Worm (Caenorhabditis elegans) whole organism, L4 larva: ENCODE measurements around the gene T16H12.9.

Experiments
- Y48G9A.11 ChIP-seq: fragments of 200-800 bp; sonication (Bioruptor generic); IDR thresholded peaks from 2 replicates; pipeline ENCODE4 v1.3.6; 2022; ENCODE audit warnings: missing genetic modification reagents, missing genetic modification characterization, missing compliant biosample characterization
- ZK546.5 ChIP-seq, 2 experiments: sonication (generic microtip); optimal IDR thresholded peaks; 2 replicates each; lab custom pipeline; 2017; ENCODE audit warnings: missing biosample characterization in 2 of 2, missing genetic modification characterization in 2 of 2
- nhr-25 ChIP-seq: sonication (generic microtip); optimal IDR thresholded peaks from 2 replicates; lab custom pipeline; 2017; ENCODE audit warnings: missing genetic modification characterization, mild to moderate bottlenecking, missing compliant biosample characterization, antibody characterized with exemption, moderate library complexity, borderline replicate concordance; ENCODE audit not compliant: insufficient read depth
- saeg-2 ChIP-seq: fragments of 200-800 bp; sonication (Bioruptor generic); IDR thresholded peaks from 2 replicates; pipeline ENCODE4 v1.3.6; 2022; ENCODE audit warnings: missing genetic modification reagents, missing genetic modification characterization, missing compliant biosample characterization
- snpc-4 ChIP-seq: fragments of 150-350 bp; optimal IDR thresholded peaks from 2 replicates; lab custom pipeline; 2014; ENCODE audit warnings: missing biosample characterization, missing genetic modification characterization
- unc-39 ChIP-seq: sonication (generic microtip); optimal IDR thresholded peaks from 2 replicates; lab custom pipeline; 2017; ENCODE audit warnings: missing biosample characterization, missing genetic modification characterization

DNA sequence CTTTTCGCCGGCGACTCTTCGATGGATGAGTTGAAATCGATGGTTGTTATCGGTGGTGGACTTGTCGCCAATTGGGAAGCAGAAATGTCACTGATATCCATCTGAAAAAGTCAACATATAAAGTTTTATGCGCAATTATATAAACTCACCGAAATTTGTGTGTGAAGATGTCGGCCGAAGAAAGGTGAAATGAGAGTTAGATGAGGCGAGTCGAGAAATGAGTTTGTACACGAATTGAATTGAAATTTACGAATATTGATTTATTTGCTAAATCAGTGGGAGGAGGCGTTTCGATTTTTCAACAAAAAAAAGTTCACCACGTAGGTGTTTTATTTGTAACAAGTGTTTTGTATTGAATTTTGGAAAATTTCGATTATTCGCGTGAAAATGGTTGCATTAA lies 7.7 kb upstream of the T16H12.9 start, which contains the start of gene kel-10:
- TF ChIP-seq ZK546.5 (tag; optimal IDR thresholded peaks at IDR 0.05; lab: Kevin White, UChicago) (no peak), snpc-4 (tag; lab: Kevin White, UChicago) (no peak), Y48G9A.11 (GFP tag; lab: Robert Waterston, UW) (no peak), nhr-25 (tag; lab: Kevin White, UChicago) (no peak), saeg-2 (GFP tag; lab: Robert Waterston, UW) (no peak), unc-39 (no peak)
